Fruit fly (Drosophila melanogaster) whole organism, wandering third instar larva: ENCODE results near the gene nolo.
A peak's percentile ranks its signal among the peaks of the same experiment; 100 is the strongest.

ENCODE experiments used
- Dif ChIP-seq: fragments of 200-275, 200-300 bp; sonication (Bioruptor generic); optimal IDR thresholded peaks from 2 replicates; lab custom pipeline; 2018; ENCODE audit warnings: missing biosample characterization, missing genetic modification characterization; ENCODE audit not compliant: partially characterized antibody
- HLH106 ChIP-seq: fragments of 200-800 bp; optimal IDR thresholded peaks from 3 replicates; lab custom pipeline; 2019; ENCODE audit warnings: missing biosample characterization, mild to moderate bottlenecking, missing genetic modification characterization, moderate library complexity
- Mio ChIP-seq: sonication (Bioruptor generic); optimal IDR thresholded peaks from 2 replicates; lab custom pipeline; 2016; ENCODE audit warnings: missing biosample characterization, missing genetic modification characterization
- psq ChIP-seq: fragments of 200-800 bp; sonication (Bioruptor generic); optimal IDR thresholded peaks from 3 replicates; lab custom pipeline; 2017; ENCODE audit warnings: missing biosample characterization, mild to moderate bottlenecking, missing genetic modification characterization, moderate library complexity
- rgr ChIP-seq: fragments of 200-800 bp; sonication (Bioruptor generic); optimal IDR thresholded peaks from 3 replicates; lab custom pipeline; 2016; ENCODE audit warnings: missing biosample characterization, mild to moderate bottlenecking, missing genetic modification characterization
- sv ChIP-seq: fragments of 200-800 bp; sonication (Bioruptor generic); optimal IDR thresholded peaks from 3 replicates; lab custom pipeline; 2016; ENCODE audit warnings: missing biosample characterization, missing genetic modification characterization
- woc ChIP-seq: sonication (Bioruptor generic); optimal IDR thresholded peaks from 2 replicates; lab custom pipeline; 2016; ENCODE audit warnings: missing biosample characterization, mild to moderate bottlenecking, missing genetic modification characterization

DNA sequence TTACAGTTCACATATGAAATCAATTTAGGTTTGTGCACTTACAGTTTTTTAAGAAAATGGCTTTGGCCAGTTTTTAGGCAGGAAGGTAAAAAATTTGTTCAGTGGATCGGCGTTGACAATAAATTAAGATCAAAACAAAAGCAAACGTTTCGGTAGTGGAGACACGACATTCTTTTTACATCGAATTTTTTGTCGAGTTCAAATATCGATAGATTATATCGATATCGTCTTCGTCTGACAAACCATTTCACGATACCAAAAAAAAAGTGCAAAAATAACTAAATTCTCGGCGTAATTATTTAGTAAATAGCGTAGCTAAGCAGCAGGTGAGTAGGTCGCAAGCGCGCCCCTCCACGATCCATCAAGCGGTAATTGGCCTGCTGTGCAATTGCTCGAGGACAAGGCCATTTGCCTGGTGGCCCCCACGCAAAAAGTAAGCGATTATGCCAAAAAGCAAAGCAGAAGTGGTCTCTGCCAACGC is 25.3 kb upstream of the nolo start, which contains the start of gene Cul2:
- no peak for TF ChIP-seq psq (GFP tag; lab: Kevin White, UChicago)
- peak; percentile 56 for TF ChIP-seq woc (GFP tag; lab: Kevin White, UChicago)
- no peak for TF ChIP-seq HLH106 (tag; lab: Kevin White, UChicago)
- no peak for TF ChIP-seq Mio (GFP tag; lab: Kevin White, UChicago)
- TF ChIP-seq Dif: no peak
- no peak for TF ChIP-seq rgr (GFP tag; lab: Kevin White, UChicago)
- no peak for TF ChIP-seq sv
